Worm (Caenorhabditis elegans) whole organism, midembryonic: ENCODE data around the gene T05C1.1.

Source experiments
- T22C8.4 ChIP-seq: fragments of 200-800 bp; sonication (Bioruptor generic); IDR thresholded peaks from 2 replicates; pipeline ENCODE4 v1.3.6; 2022; ENCODE audit warnings: missing genetic modification characterization, missing compliant biosample characterization
- cog-1 ChIP-seq: sonication (generic microtip); optimal IDR thresholded peaks from 2 replicates; lab custom pipeline; 2016; ENCODE audit warnings: missing genetic modification characterization, missing compliant biosample characterization
- flt-1 ChIP-seq: fragments of 200-800 bp; sonication (Bioruptor generic); IDR thresholded peaks from 2 replicates; pipeline ENCODE4 v1.3.6; 2022; ENCODE audit warnings: missing genetic modification characterization, missing compliant biosample characterization
- klf-2 ChIP-seq: fragments of 200-800 bp; sonication (Bioruptor generic); conservative IDR thresholded peaks from 2 replicates; pipeline ENCODE4 v1.3.6; 2022; ENCODE audit warnings: missing genetic modification reagents, missing genetic modification characterization, missing compliant biosample characterization
- med-1 ChIP-seq: sonication (generic microtip); optimal IDR thresholded peaks from 2 replicates; lab custom pipeline; 2017; ENCODE audit warnings: missing genetic modification characterization, mild to moderate bottlenecking, missing compliant biosample characterization, antibody characterized with exemption, missing genetic modification reagents; ENCODE audit not compliant: insufficient read depth
- ref-1 ChIP-seq: fragments of 200-800 bp; sonication (Bioruptor generic); conservative IDR thresholded peaks from 2 replicates; pipeline ENCODE4 v1.3.6; 2022; ENCODE audit warnings: missing genetic modification reagents, missing genetic modification characterization, missing compliant biosample characterization
- tab-1 ChIP-seq: fragments of 200-800 bp; sonication (Bioruptor generic); IDR thresholded peaks from 2 replicates; pipeline ENCODE4 v1.3.6; 2022; ENCODE audit warnings: missing genetic modification characterization, missing compliant biosample characterization
- ztf-23 ChIP-seq: fragments of 200-800 bp; sonication (Bioruptor generic); IDR thresholded peaks from 2 replicates; pipeline ENCODE4 v1.3.6; 2022; ENCODE audit warnings: missing genetic modification reagents, missing genetic modification characterization, missing compliant biosample characterization
- ztf-29 ChIP-seq: fragments of 200-800 bp; sonication (Bioruptor generic); IDR thresholded peaks from 2 replicates; pipeline ENCODE4 v1.3.6; 2022; ENCODE audit warnings: missing genetic modification reagents, missing genetic modification characterization, missing compliant biosample characterization

T05C1.1 gene

ce11 chrII:4456024-4456423 lies 22.4 kb upstream of the T05C1.1 start:
- no peak for TF ChIP-seq cog-1
- no peak for TF ChIP-seq ref-1
- no peak for TF ChIP-seq T22C8.4 (GFP tag; lab: Robert Waterston, UW)
- TF ChIP-seq ztf-23 = no peak
- no peak for TF ChIP-seq klf-2 (GFP tag; lab: Robert Waterston, UW)
- TF ChIP-seq tab-1 (GFP tag; lab: Robert Waterston, UW) = no peak
- TF ChIP-seq ztf-29 (GFP tag; lab: Robert Waterston, UW) = no peak
- TF ChIP-seq flt-1 = no peak
- TF ChIP-seq med-1 = no peak

- no peak for TF ChIP-seq flt-1
- TF ChIP-seq tab-1 (GFP tag; lab: Robert Waterston, UW) = no peak
- TF ChIP-seq med-1 = no peak
- TF ChIP-seq cog-1 = no peak
- no peak for TF ChIP-seq klf-2 (GFP tag; lab: Robert Waterston, UW)
- TF ChIP-seq ref-1 = no peak
- TF ChIP-seq ztf-29 (GFP tag; lab: Robert Waterston, UW) = no peak
- TF ChIP-seq ztf-23 = no peak
- TF ChIP-seq T22C8.4 (GFP tag; lab: Robert Waterston, UW) = no peak
These were observed 18.1 kb upstream of the T05C1.1 start for ce11 chrII:4460297-4460696.

- no peak for TF ChIP-seq ref-1
- no peak for TF ChIP-seq T22C8.4 (GFP tag; lab: Robert Waterston, UW)
These were observed 17.6 kb upstream of the T05C1.1 start, which contains the start of the genes T12C9.7 and vps-18 for ce11 chrII:4460851-4461250. TSS of gene T12C9.7 (minus strand) at chrII:4460951. TSS of gene vps-18 (plus strand) at chrII:4461130.

DNA sequence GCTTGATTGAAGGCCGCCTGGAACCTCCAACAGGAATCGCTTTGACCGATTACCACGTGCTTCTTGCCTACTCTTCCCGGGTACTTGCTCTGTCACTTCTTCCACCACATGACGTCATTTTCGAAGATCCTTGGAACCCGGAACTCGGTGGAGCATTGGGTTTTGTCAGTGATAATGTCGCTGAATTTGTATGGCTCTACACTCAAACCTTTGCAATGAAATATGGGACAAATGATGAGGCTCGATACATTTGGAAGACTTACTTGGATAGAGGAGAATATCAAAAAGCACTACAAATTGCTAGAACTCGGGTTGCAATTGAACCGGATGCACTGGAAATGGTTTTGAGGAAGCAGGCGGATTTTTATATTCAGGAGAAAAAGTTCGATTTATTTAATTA lies 15.6 kb upstream of the T05C1.1 start:
- TF ChIP-seq ztf-29 (GFP tag; lab: Robert Waterston, UW) = no peak
- no peak for TF ChIP-seq tab-1 (GFP tag; lab: Robert Waterston, UW)
- TF ChIP-seq ref-1 = no peak
- TF ChIP-seq klf-2 (GFP tag; lab: Robert Waterston, UW) = no peak
- TF ChIP-seq cog-1 = no peak
- no peak for TF ChIP-seq T22C8.4 (GFP tag; lab: Robert Waterston, UW)
- no peak for TF ChIP-seq med-1
- TF ChIP-seq flt-1 = no peak
- TF ChIP-seq ztf-23 = no peak

- TF ChIP-seq med-1 (no peak), T22C8.4 (GFP tag; lab: Robert Waterston, UW) (no peak), tab-1 (GFP tag; lab: Robert Waterston, UW) (no peak), cog-1 (no peak)
These were observed 10.5 kb upstream of the T05C1.1 start, which contains the start of gene W06B4.2 for ce11 chrII:4467869-4468268. TSS of gene W06B4.2 (plus strand) at chrII:4468169.

ce11 chrII:4468897-4469459 lies 9.4 kb upstream of the T05C1.1 start:
- no peak for TF ChIP-seq med-1
- no peak for TF ChIP-seq flt-1
- no peak for TF ChIP-seq T22C8.4 (GFP tag; lab: Robert Waterston, UW)
- TF ChIP-seq tab-1 (GFP tag; lab: Robert Waterston, UW) = no peak
- TF ChIP-seq ztf-29 (GFP tag; lab: Robert Waterston, UW) = no peak
- TF ChIP-seq ztf-23 = no peak
- no peak for TF ChIP-seq klf-2 (GFP tag; lab: Robert Waterston, UW)
- no peak for TF ChIP-seq cog-1
- no peak for TF ChIP-seq ref-1

- TF ChIP-seq cog-1 (no peak), klf-2 (GFP tag; lab: Robert Waterston, UW) (no peak), flt-1 (no peak), ref-1 (no peak), ztf-29 (GFP tag; lab: Robert Waterston, UW) (no peak), med-1 (no peak), ztf-23 (no peak), T22C8.4 (GFP tag; lab: Robert Waterston, UW) (no peak), tab-1 (GFP tag; lab: Robert Waterston, UW) (no peak)
These were observed 7.3 kb upstream of the T05C1.1 start, which contains the start of gene W06B4.1 for ce11 chrII:4470972-4471645. TSS of gene W06B4.1 (plus strand) at chrII:4471595.

DNA sequence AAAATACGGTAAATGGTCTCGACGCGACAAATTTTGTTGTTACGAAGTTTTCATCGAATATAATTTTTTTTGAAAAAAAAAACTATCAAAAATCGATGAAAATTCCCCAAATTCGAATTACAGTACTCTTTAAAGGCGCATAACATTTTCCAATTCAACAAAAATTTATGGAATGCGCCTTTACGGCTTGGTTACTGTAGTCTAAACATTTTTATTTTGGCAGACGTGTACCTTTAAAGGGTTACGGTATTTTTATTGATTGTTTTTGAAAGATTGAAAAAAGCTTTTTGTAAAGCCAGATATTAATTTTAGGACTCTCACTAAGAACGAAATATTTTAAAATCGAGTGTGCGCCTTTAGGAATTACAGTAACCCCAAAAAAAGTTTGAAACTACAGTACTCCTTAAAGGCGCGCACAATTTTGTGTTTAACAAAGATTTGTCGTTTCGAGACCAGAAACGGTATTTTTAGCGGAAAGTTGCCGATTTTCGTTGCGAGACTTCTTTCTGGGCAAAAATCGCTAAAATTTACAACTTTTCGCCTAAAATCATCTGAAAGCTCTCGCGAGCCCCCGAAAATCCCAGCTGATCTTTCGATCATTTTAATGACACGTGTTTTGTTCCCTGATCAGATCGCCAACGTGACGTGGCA lies 4.3 kb upstream of the T05C1.1 start:
- no peak for TF ChIP-seq cog-1
- no peak for TF ChIP-seq ztf-29 (GFP tag; lab: Robert Waterston, UW)
- TF ChIP-seq ztf-23 = no peak
- TF ChIP-seq flt-1 = no peak
- TF ChIP-seq ref-1 = no peak
- TF ChIP-seq T22C8.4 (GFP tag; lab: Robert Waterston, UW) = no peak
- TF ChIP-seq tab-1 (GFP tag; lab: Robert Waterston, UW) = no peak
- no peak for TF ChIP-seq klf-2 (GFP tag; lab: Robert Waterston, UW)
- TF ChIP-seq med-1 = no peak

DNA sequence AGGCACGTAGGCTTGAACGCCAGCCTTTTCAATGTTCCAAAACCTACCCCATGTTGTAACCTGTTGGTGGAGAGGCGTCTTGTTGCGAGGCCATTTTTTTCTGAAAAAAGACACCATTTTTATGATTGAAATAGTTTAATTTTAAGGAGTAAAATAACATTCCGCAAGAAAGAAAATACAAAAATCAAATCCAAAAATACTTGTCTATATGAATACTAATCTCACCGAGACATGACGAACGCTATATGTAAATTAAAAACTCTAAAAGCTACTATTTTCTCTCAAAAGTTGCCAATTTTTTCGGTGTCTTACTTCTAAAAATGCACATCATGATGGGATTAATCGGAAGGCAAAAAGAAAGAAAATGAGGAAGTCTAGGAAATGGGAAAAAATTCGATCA lies 3.6 kb downstream of the T05C1.1 start, which contains the start of gene T05C1.2:
TSS of gene T05C1.2 (minus strand) at position 101 of the 400 bp plus-strand sequence.
- TF ChIP-seq cog-1 (no peak), med-1 (no peak), T22C8.4 (GFP tag; lab: Robert Waterston, UW) (no peak), klf-2 (GFP tag; lab: Robert Waterston, UW) (no peak), tab-1 (GFP tag; lab: Robert Waterston, UW) (no peak), ref-1 (no peak), ztf-29 (GFP tag; lab: Robert Waterston, UW) (no peak), ztf-23 (no peak), flt-1 (no peak)

DNA sequence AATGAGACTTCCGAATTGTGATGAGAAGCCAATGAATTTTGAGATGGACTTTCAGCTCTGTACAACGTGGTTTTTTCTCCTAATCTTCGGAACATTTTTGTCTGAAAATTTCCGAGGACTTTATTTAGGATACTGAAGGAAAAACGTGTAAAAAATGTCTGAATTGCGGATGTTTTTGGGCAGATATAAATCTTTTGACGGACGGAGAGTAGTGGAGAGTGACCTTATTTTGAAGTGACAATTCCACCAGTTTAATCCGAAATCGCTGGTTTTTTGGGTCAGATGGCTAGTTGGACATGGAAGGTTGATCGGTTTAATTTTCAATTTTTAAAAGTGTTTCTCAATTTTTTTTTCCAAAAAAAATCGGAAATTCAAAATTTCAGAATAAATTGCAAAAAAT lies 10.9 kb downstream of the T05C1.1 start, which contains the start of gene T05C1.3:
TSS of gene T05C1.3 (minus strand) at position 101 of the 400 bp plus-strand sequence.
- no peak for TF ChIP-seq ztf-23
- TF ChIP-seq med-1 = no peak
- TF ChIP-seq ztf-29 (GFP tag; lab: Robert Waterston, UW) = no peak
- no peak for TF ChIP-seq flt-1
- TF ChIP-seq klf-2 (GFP tag; lab: Robert Waterston, UW) = no peak
- no peak for TF ChIP-seq cog-1
- TF ChIP-seq ref-1 = no peak
- TF ChIP-seq T22C8.4 (GFP tag; lab: Robert Waterston, UW) = no peak
